Fruit fly (Drosophila melanogaster) whole organism, prepupa: ENCODE measurements around the gene CG16995.

Experiments used
- Blimp-1 ChIP-seq: fragments of 200-800 bp; sonication (Bioruptor generic); optimal IDR thresholded peaks from 3 replicates; lab custom pipeline; 2017; ENCODE audit warnings: missing biosample characterization, missing genetic modification characterization, mild to moderate bottlenecking, moderate library complexity, missing genetic modification reagents
- CG10631 ChIP-seq: fragments of 200-800 bp; sonication (Bioruptor generic); optimal IDR thresholded peaks from 2 replicates; lab custom pipeline; 2016; ENCODE audit warnings: missing biosample characterization, missing genetic modification characterization
- CG31627 ChIP-seq: fragments of 200-800 bp; sonication (Bioruptor generic); optimal IDR thresholded peaks from 3 replicates; lab custom pipeline; 2016; ENCODE audit warnings: missing biosample characterization, missing genetic modification characterization
- CG3919 ChIP-seq: fragments of 200-800 bp; sonication (Bioruptor generic); optimal IDR thresholded peaks from 3 replicates; lab custom pipeline; 2016; ENCODE audit warnings: missing biosample characterization, missing genetic modification characterization
- CG6163 ChIP-seq: fragments of 200-800 bp; sonication (Bioruptor generic); IDR thresholded peaks from 3 replicates; pipeline ENCODE4 v1.3.6; 2022; ENCODE audit warnings: missing biosample characterization, missing genetic modification characterization
- Eip75B ChIP-seq: fragments of 200-800 bp; sonication (Bioruptor generic); optimal IDR thresholded peaks from 3 replicates; lab custom pipeline; 2016; ENCODE audit warnings: missing biosample characterization, missing genetic modification characterization
- Eip93F ChIP-seq: fragments of 200-800 bp; sonication (Bioruptor generic); optimal IDR thresholded peaks from 2 replicates; lab custom pipeline; 2016; ENCODE audit warnings: missing biosample characterization, mild to moderate bottlenecking, missing genetic modification characterization
- Ets96B ChIP-seq: fragments of 200-800 bp; optimal IDR thresholded peaks from 2 replicates; lab custom pipeline; 2019; ENCODE audit warnings: missing biosample characterization, mild to moderate bottlenecking, missing genetic modification characterization, moderate library complexity
- Hr39 ChIP-seq: fragments of 200-800 bp; sonication (Bioruptor generic); optimal IDR thresholded peaks from 2 replicates; lab custom pipeline; 2016; ENCODE audit warnings: missing biosample characterization, missing genetic modification characterization
- Sox102F ChIP-seq: fragments of 200-800 bp; sonication (Bioruptor generic); optimal IDR thresholded peaks from 2 replicates; lab custom pipeline; 2016; ENCODE audit warnings: missing biosample characterization, mild to moderate bottlenecking, missing genetic modification characterization
- fd59A ChIP-seq: fragments of 200-800 bp; sonication (Bioruptor generic); optimal IDR thresholded peaks from 2 replicates; lab custom pipeline; 2017; ENCODE audit warnings: missing biosample characterization, mild to moderate bottlenecking, missing genetic modification characterization, missing genetic modification reagents
- fd85E ChIP-seq: fragments of 200-800 bp; sonication (Bioruptor generic); optimal IDR thresholded peaks from 3 replicates; lab custom pipeline; 2016; ENCODE audit warnings: missing biosample characterization, missing genetic modification characterization
- net ChIP-seq: fragments of 200-800 bp; sonication (Bioruptor generic); optimal IDR thresholded peaks from 3 replicates; lab custom pipeline; 2016; ENCODE audit warnings: missing biosample characterization, missing genetic modification characterization

DNA sequence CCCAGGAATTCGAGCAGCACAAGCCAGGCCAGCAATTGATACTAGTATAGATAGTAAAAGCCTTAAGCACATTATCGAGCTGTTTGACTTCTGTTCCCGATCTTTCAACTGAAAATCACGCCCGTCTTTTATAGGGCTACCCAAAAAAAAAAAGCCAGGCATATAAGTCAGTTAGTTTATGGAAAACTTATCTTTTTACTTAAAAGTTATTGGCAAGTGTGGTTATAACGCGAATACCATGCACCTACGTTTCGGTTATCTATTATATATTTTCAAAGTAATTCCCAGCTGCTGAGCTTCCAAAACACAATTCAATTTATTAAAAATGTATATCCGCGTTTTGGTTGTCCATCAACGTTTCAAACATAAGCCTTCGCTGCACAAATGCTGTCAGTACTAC is 21.0 kb upstream of the CG16995 start, which contains the start of gene CG31681:
- TF ChIP-seq CG31627 (GFP tag; lab: Kevin White, UChicago): no peak
- no peak for TF ChIP-seq CG3919 (GFP tag; lab: Kevin White, UChicago)
- no peak for TF ChIP-seq Sox102F (GFP tag; lab: Kevin White, UChicago)
- no peak for TF ChIP-seq Blimp-1
- TF ChIP-seq Eip93F (GFP tag; lab: Kevin White, UChicago): no peak
- no peak for TF ChIP-seq fd85E (GFP tag; lab: Kevin White, UChicago)
- TF ChIP-seq Eip75B (GFP tag; lab: Kevin White, UChicago): no peak
- no peak for TF ChIP-seq CG6163 (GFP tag; lab: Robert Waterston, UW)
- TF ChIP-seq CG10631: no peak
- TF ChIP-seq Hr39 (GFP tag; lab: Kevin White, UChicago): no peak
- TF ChIP-seq fd59A: no peak
- TF ChIP-seq net: no peak
- no peak for TF ChIP-seq Ets96B (tag; lab: Kevin White, UChicago)
